Worm (Caenorhabditis elegans) whole organism, early embryonic: ENCODE data around the gene K01B6.4.

Experiments used
- F13C5.2 ChIP-seq: sonication (generic microtip); optimal IDR thresholded peaks from 2 replicates; lab custom pipeline; 2017; ENCODE audit warnings: mild to moderate bottlenecking, missing genetic modification characterization, inconsistent platforms, missing compliant biosample characterization
- ama-1 ChIP-seq: fragments of 150-350 bp; optimal IDR thresholded peaks from 2 replicates; lab custom pipeline; 2014
- ceh-36 ChIP-seq: sonication (generic microtip); optimal IDR thresholded peaks from 2 replicates; lab custom pipeline; 2016; ENCODE audit warnings: missing genetic modification characterization, inconsistent platforms, missing compliant biosample characterization
- ets-7 ChIP-seq: sonication (generic microtip); optimal IDR thresholded peaks from 2 replicates; lab custom pipeline; 2016; ENCODE audit warnings: missing genotype, missing genetic modification characterization, missing compliant biosample characterization
- flt-1 ChIP-seq: fragments of 200-800 bp; sonication (Bioruptor generic); IDR thresholded peaks from 2 replicates; pipeline ENCODE4 v1.3.6; 2022; ENCODE audit warnings: missing genetic modification characterization, missing compliant biosample characterization
- pes-1 ChIP-seq: fragments of 200-800 bp; sonication (Bioruptor generic); IDR thresholded peaks from 2 replicates; pipeline ENCODE4 v1.3.6; 2022; ENCODE audit warnings: missing genetic modification reagents, missing genetic modification characterization, missing compliant biosample characterization
- scrt-1 ChIP-seq: fragments of 200-800 bp; sonication (Bioruptor generic); IDR thresholded peaks from 2 replicates; pipeline ENCODE4 v1.3.6; 2022; ENCODE audit warnings: missing genetic modification characterization, missing compliant biosample characterization
- sea-1 ChIP-seq: fragments of 200-800 bp; sonication (Bioruptor generic); conservative IDR thresholded peaks from 2 replicates; pipeline ENCODE4 v1.3.6; 2022; ENCODE audit warnings: missing genetic modification characterization, missing compliant biosample characterization
- tbx-11 ChIP-seq: fragments of 200-800 bp; sonication (Bioruptor generic); IDR thresholded peaks from 2 replicates; pipeline ENCODE4 v1.3.6; 2022; ENCODE audit warnings: missing genetic modification characterization, missing compliant biosample characterization
- tbx-37 ChIP-seq: fragments of 200-800 bp; sonication (Bioruptor generic); conservative IDR thresholded peaks from 2 replicates; pipeline ENCODE4 v1.3.6; 2022; ENCODE audit warnings: missing genetic modification reagents, missing genetic modification characterization, missing compliant biosample characterization

DNA sequence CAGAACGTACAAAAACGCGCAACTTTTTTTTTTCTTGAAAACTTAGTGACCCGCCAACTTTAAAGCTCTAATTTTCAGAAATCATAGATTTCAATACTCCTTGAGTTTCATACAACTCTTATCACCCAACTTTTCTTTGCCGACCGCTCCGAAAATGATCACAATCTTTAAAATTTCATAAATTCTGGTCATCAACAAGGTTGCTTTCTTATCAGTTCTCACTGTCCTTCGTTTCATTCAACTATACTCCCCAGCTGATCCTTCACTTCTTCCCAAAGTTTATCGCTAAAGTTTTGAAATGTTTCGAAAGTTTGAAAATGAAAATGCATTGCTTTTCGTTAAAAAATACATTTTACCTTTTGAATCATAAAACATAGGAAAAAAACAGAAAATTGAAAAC, 41.4 kb downstream of the K01B6.4 start:
- TF ChIP-seq ama-1 (lab: Kevin White, UChicago): no peak
- no peak for TF ChIP-seq tbx-37
- no peak for TF ChIP-seq scrt-1 (GFP tag; lab: Robert Waterston, UW)
- TF ChIP-seq ceh-36 (tag; lab: Kevin White, UChicago): no peak
- no peak for TF ChIP-seq pes-1 (GFP tag; lab: Robert Waterston, UW)
- TF ChIP-seq F13C5.2 (tag; lab: Kevin White, UChicago): no peak
- no peak for TF ChIP-seq sea-1 (GFP tag; lab: Robert Waterston, UW)
- no peak for TF ChIP-seq ets-7 (tag; lab: Kevin White, UChicago)
- no peak for TF ChIP-seq flt-1 (GFP tag; lab: Robert Waterston, UW)
- no peak for TF ChIP-seq tbx-11 (GFP tag; lab: Robert Waterston, UW)
